Fruit fly (Drosophila melanogaster) whole organism, prepupa: ENCODE results near the gene osk.
A peak's percentile ranks its signal among the peaks of the same experiment; 100 is the strongest.

ENCODE experiments used
- CG11762 ChIP-seq: fragments of 200-800 bp; sonication (Bioruptor generic); optimal IDR thresholded peaks from 3 replicates; lab custom pipeline; 2016; ENCODE audit warnings: missing biosample characterization, missing genetic modification characterization; ENCODE audit not compliant: insufficient read depth
- CG15336 ChIP-seq: fragments of 200-800 bp; sonication (Bioruptor generic); IDR thresholded peaks from 2 replicates; pipeline ENCODE4 v1.3.6; 2022; ENCODE audit warnings: missing biosample characterization, missing genetic modification characterization
- CG34406 ChIP-seq: fragments of 200-800 bp; sonication (Bioruptor generic); optimal IDR thresholded peaks from 3 replicates; lab custom pipeline; 2016; ENCODE audit warnings: missing biosample characterization, missing genetic modification characterization
- CG4318 ChIP-seq: fragments of 200-800 bp; sonication (Bioruptor generic); optimal IDR thresholded peaks from 3 replicates; lab custom pipeline; 2017; ENCODE audit warnings: missing biosample characterization, mild to moderate bottlenecking, missing genetic modification characterization
- CG6163 ChIP-seq: fragments of 200-800 bp; sonication (Bioruptor generic); IDR thresholded peaks from 3 replicates; pipeline ENCODE4 v1.3.6; 2022; ENCODE audit warnings: missing biosample characterization, missing genetic modification characterization
- CG6792 ChIP-seq: fragments of 200-800 bp; sonication (Bioruptor generic); optimal IDR thresholded peaks from 3 replicates; lab custom pipeline; 2016; ENCODE audit warnings: missing biosample characterization, missing genetic modification characterization
- CG6854 ChIP-seq: fragments of 200-800 bp; sonication (Bioruptor generic); optimal IDR thresholded peaks from 2 replicates; lab custom pipeline; 2017; ENCODE audit warnings: missing biosample characterization, mild to moderate bottlenecking, missing genetic modification characterization
- Eip75B ChIP-seq: fragments of 200-800 bp; sonication (Bioruptor generic); optimal IDR thresholded peaks from 3 replicates; lab custom pipeline; 2016; ENCODE audit warnings: missing biosample characterization, missing genetic modification characterization
- Smox ChIP-seq: fragments of 200-800 bp; sonication (Bioruptor generic); optimal IDR thresholded peaks from 3 replicates; lab custom pipeline; 2016; ENCODE audit warnings: missing biosample characterization, missing genetic modification characterization
- achi ChIP-seq: fragments of 200-800 bp; sonication (Bioruptor generic); optimal IDR thresholded peaks from 3 replicates; lab custom pipeline; 2016; ENCODE audit warnings: missing biosample characterization, missing genetic modification characterization
- fd59A ChIP-seq: fragments of 200-800 bp; sonication (Bioruptor generic); optimal IDR thresholded peaks from 2 replicates; lab custom pipeline; 2017; ENCODE audit warnings: missing biosample characterization, mild to moderate bottlenecking, missing genetic modification characterization, missing genetic modification reagents
- lz ChIP-seq: fragments of 200-800 bp; sonication (Bioruptor generic); optimal IDR thresholded peaks from 3 replicates; lab custom pipeline; 2016; ENCODE audit warnings: missing biosample characterization, missing genetic modification characterization
- svp ChIP-seq: fragments of 200-800 bp; sonication (Bioruptor generic); peaks from one replicate; lab custom pipeline; 2016; ENCODE audit warnings: missing biosample characterization, missing genetic modification characterization
- topi ChIP-seq: fragments of 200-800 bp; sonication (Bioruptor generic); optimal IDR thresholded peaks from 3 replicates; lab custom pipeline; 2016; ENCODE audit warnings: missing biosample characterization, missing genetic modification characterization

DNA sequence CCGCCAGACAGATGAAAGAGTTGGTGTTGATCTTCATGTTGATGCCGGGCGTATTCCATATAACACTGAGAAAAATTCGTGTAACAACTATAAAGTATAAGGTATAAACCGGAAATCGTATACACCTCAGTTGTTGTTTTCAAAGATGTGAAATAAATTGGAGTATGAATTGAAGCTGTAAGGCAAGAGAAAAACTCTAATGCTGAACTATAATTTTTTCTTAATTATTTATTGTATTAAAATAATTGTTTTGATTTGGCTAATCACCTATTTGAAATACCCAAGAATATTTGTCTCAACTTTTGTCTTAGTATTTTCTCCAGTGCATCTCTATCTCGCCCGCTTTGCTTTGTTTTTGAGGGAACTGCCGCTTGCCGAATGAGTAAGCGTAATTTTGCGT is 25.4 kb downstream of the osk start:
- peak; percentile 56 for TF ChIP-seq achi (GFP tag; lab: Kevin White, UChicago)
- TF ChIP-seq topi: peak; percentile 37
- TF ChIP-seq CG11762 (GFP tag; lab: Kevin White, UChicago): no peak
- TF ChIP-seq CG6163: peak; percentile 43; the same call in 1 of the 3 replicates
- peak; percentile 82 for TF ChIP-seq CG15336
- TF ChIP-seq CG6792: no peak
- peak; percentile 26 for TF ChIP-seq CG34406 (GFP tag; lab: Kevin White, UChicago)
- TF ChIP-seq fd59A (GFP tag; lab: Kevin White, UChicago): no peak
- TF ChIP-seq svp: peak; percentile 56
- TF ChIP-seq CG4318: peak; percentile 53
- TF ChIP-seq CG6854: no peak
- TF ChIP-seq Eip75B (GFP tag; lab: Kevin White, UChicago): no peak
- peak; percentile 32 for TF ChIP-seq Smox (GFP tag; lab: Kevin White, UChicago)
- TF ChIP-seq lz (GFP tag; lab: Kevin White, UChicago): no peak
